Worm (Caenorhabditis elegans): ENCODE results near the gene cdh-4.

- TF ChIP-seq ceh-39 (tag; optimal IDR thresholded peaks at IDR 0.05) = no peak
- TF ChIP-seq unc-62 (GFP tag; optimal IDR thresholded peaks at IDR 0.05) = no peak
- no peak for TF ChIP-seq pha-4 (tag; optimal IDR thresholded peaks at IDR 0.05)
- no peak for TF ChIP-seq hlh-1 (tag; optimal IDR thresholded peaks at IDR 0.05)
- TF ChIP-seq snpc-4 (tag; optimal IDR thresholded peaks at IDR 0.05) = no peak
- no peak for TF ChIP-seq nhr-237 (tag; optimal IDR thresholded peaks at IDR 0.05)
- no peak for TF ChIP-seq ces-1 (GFP tag; optimal IDR thresholded peaks at IDR 0.05)
- TF ChIP-seq mep-1 (tag; optimal IDR thresholded peaks at IDR 0.05) = no peak
- TF ChIP-seq lin-13 (tag; optimal IDR thresholded peaks at IDR 0.05) = no peak
- TF ChIP-seq ztf-11 (tag; optimal IDR thresholded peaks at IDR 0.05) = no peak
These were observed 5.8 kb downstream of the cdh-4 start for ce11 chrIII:4525998-4526397.
